Fruit fly (Drosophila melanogaster): ENCODE results near the gene CG14298.
A peak's percentile ranks its signal among the peaks of the same experiment; 100 is the strongest.

CG14298 gene

DNA sequence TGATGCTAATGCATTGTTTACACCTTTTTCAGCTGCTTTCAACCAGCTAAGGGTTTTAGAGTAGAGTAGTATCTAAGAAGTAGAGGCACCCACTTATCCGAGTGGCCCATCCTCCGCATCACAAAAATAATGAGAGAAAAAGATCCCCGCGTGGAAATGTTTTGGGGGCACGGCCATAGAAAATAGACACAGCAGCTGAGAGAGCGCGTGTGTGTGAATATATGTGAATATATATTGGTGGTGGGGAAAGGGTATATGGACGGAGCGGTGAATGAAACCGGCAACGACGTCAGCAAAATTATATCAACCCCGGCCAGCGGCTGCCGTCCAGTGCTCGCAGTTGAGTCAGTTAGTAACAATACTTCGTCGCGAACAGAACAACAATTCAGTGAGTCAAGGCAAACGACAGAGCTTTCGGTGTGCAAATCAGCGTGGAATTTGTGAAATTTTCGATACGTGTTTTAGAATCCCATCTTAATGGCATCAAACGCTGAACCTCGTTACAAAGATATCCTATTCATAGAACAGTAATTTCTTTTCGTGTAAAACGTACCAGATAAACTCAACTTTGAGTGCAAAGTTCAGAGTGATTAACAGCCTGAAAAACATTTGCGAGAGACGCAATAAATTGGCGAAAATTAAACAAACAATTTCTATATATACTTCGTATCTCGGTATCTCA is 39.4 kb downstream of the CG14298 start, which contains the start of gene Xrp1 (continued):
- TF ChIP-seq CG6813 (GFP tag; optimal IDR thresholded peaks at IDR 0.05) (no peak), Oaz (GFP tag; IDR thresholded peaks at IDR 0.05) (no peak), CG12659 (GFP tag; optimal IDR thresholded peaks at IDR 0.05) (no peak), tup (GFP tag; optimal IDR thresholded peaks at IDR 0.05) (no peak), yki (optimal IDR thresholded peaks at IDR 0.05) (no peak), CG4328 (GFP tag; optimal IDR thresholded peaks at IDR 0.05) (no peak), CG13624 (GFP tag; optimal IDR thresholded peaks at IDR 0.05) (no peak), eve (GFP tag; optimal IDR thresholded peaks at IDR 0.05) (no peak), CG31365 (tag; optimal IDR thresholded peaks at IDR 0.05) (no peak), CG18011 (GFP tag; optimal IDR thresholded peaks at IDR 0.05) (no peak), dan (GFP tag; IDR thresholded peaks at IDR 0.05) (no peak), HLHmδ (GFP tag; optimal IDR thresholded peaks at IDR 0.05) (no peak), trem (tag; optimal IDR thresholded peaks at IDR 0.05) (no peak), Dad (GFP tag; optimal IDR thresholded peaks at IDR 0.05) (no peak), CG16815 (GFP tag; optimal IDR thresholded peaks at IDR 0.05) (no peak), Bdp1 (GFP tag; optimal IDR thresholded peaks at IDR 0.05) (no peak), Bgb (GFP tag; IDR thresholded peaks at IDR 0.05; ENCODE audit: partially characterized antibody) (no peak; the same call in 1 of the 2 replicates), CG6272 (GFP tag; IDR thresholded peaks at IDR 0.05) (no peak), CG15011 (GFP tag; optimal IDR thresholded peaks at IDR 0.05) (no peak), Hmr (GFP tag; optimal IDR thresholded peaks at IDR 0.05) (no peak), CG11696 (GFP tag; IDR thresholded peaks at IDR 0.05) (no peak), tgo (GFP tag; IDR thresholded peaks at IDR 0.05) (no peak), CG17912 (GFP tag; optimal IDR thresholded peaks at IDR 0.05) (no peak), sd (tag; optimal IDR thresholded peaks at IDR 0.05) (peak; percentile 45), ttk (GFP tag; IDR thresholded peaks at IDR 0.05) (0 out of 2 replicates have a peak, but pooled peaks have one; percentile 10), CG18764 (GFP tag; optimal IDR thresholded peaks at IDR 0.05) (no peak), trh (GFP tag; optimal IDR thresholded peaks at IDR 0.05) (no peak), CG13894 (tag; optimal IDR thresholded peaks at IDR 0.05) (peak; percentile 5), pfk (GFP tag; optimal IDR thresholded peaks at IDR 0.05) (no peak), bigmax (GFP tag; optimal IDR thresholded peaks at IDR 0.05) (no peak), fd102C (GFP tag; optimal IDR thresholded peaks at IDR 0.05) (no peak), en (GFP tag; optimal IDR thresholded peaks at IDR 0.05) (no peak), CG17385 (GFP tag; optimal IDR thresholded peaks at IDR 0.05) (no peak), CG12769 (tag; optimal IDR thresholded peaks at IDR 0.05) (peak; percentile 54), CG12744 (GFP tag; optimal IDR thresholded peaks at IDR 0.05) (no peak), CG7271 (tag; optimal IDR thresholded peaks at IDR 0.05) (no peak), Abd-B (GFP tag; optimal IDR thresholded peaks at IDR 0.05) (no peak), CG1603 (tag; optimal IDR thresholded peaks at IDR 0.05) (peak; percentile 5), GATAe (GFP tag; conservative IDR thresholded peaks at IDR 0.05) (no peak), CG13775 (GFP tag; optimal IDR thresholded peaks at IDR 0.05) (no peak), D19A (tag; optimal IDR thresholded peaks at IDR 0.05) (peak; percentile 81), onecut (GFP tag; IDR thresholded peaks at IDR 0.05) (no peak), CG17361 (GFP tag; IDR thresholded peaks at IDR 0.05) (no peak), Ptx1 (GFP tag; IDR thresholded peaks at IDR 0.05) (no peak), zf30C (GFP tag; optimal IDR thresholded peaks at IDR 0.05) (no peak), repo (GFP tag; optimal IDR thresholded peaks at IDR 0.05) (no peak), CG14050 (GFP tag; IDR thresholded peaks at IDR 0.05) (no peak), CG9437 (GFP tag; optimal IDR thresholded peaks at IDR 0.05) (no peak), CG10462 (GFP tag; optimal IDR thresholded peaks at IDR 0.05) (no peak), CG4854 (GFP tag; optimal IDR thresholded peaks at IDR 0.05) (no peak), Doc2 (GFP tag; IDR thresholded peaks at IDR 0.05) (no peak)
